Worm (Caenorhabditis elegans): ENCODE results near the gene C35A5.8.
A peak's percentile ranks its signal among the peaks of the same experiment; 100 is the strongest.

Gene C35A5.8

DNA sequence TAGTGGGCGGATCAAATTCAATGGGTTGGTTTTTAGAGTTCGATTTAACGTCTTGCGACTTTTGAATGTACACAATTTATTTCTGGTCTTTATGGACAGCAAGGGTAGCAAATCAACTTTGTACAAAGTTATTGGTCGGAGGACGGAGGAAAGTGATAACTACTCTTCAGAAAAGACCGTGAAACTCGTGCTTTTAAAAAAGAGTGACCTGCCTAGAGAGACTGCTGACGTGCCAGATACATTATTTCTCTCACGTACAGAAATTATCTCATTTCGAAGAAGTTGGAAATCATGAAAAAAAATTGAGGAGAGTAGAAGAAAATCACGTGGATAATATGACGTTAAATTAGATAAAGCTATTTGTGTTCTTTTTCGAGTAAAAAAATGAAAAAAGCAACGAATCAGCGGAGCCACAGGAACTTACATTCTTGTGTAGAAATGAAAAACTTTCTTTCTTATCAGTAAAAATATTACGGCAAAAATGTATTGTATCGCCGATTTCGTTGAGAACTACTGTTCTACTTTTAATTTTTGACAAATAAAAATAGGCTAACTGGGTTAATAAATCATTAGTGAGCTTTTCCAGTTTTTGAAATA, 10.5 kb upstream of the C35A5.8 start, which contains the start of gene ppm-1.A:
TSS of gene ppm-1.A (minus strand) at position 294 of the 597 bp plus-strand sequence.
- TF ChIP-seq ZK546.5 (tag; optimal IDR thresholded peaks at IDR 0.05) (no peak), mml-1 (tag; optimal IDR thresholded peaks at IDR 0.05) (peak; percentile 46), nhr-23 (tag; optimal IDR thresholded peaks at IDR 0.05) (peak; percentile 20), pqm-1 (tag; optimal IDR thresholded peaks at IDR 0.05) (peak; percentile 35), pha-4 (tag; optimal IDR thresholded peaks at IDR 0.05) (peak; percentile 23), nhr-77 (tag; optimal IDR thresholded peaks at IDR 0.05) (no peak), elt-2 (tag; optimal IDR thresholded peaks at IDR 0.05) (peak; percentile 37)

DNA sequence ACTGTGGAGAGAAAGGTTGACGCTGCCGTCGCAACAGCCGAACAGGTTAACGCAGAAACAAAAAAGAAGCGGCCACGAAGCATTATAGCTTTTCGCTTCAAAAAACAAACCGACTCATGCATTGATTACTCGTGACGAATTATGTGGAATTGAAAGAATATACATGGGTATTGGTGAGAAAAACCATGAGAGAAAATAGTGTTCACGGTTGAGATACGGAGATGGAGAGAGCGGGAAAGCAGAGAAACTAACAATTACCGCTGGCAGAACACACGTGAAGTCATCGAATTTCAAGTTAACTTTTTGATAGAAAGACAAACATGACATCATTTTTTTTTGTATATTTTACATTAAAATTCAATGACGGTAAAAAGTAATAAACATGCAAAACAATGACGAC, 9.6 kb upstream of the C35A5.8 start:
- TF ChIP-seq elt-2 (tag; optimal IDR thresholded peaks at IDR 0.05), result peak; percentile 35
- TF ChIP-seq nfya-1 (tag; optimal IDR thresholded peaks at IDR 0.05; ENCODE audit: insufficient read depth), result peak; percentile 9
- peak; percentile 49 for TF ChIP-seq pha-4 (tag; optimal IDR thresholded peaks at IDR 0.05)
- TF ChIP-seq ceh-28 (tag; optimal IDR thresholded peaks at IDR 0.05), result no peak
- no peak for TF ChIP-seq mdl-1 (tag; optimal IDR thresholded peaks at IDR 0.05)
- peak; percentile 3 for TF ChIP-seq ama-1 (optimal IDR thresholded peaks at IDR 0.05)
- peak; percentile 66 for TF ChIP-seq pqm-1 (tag; optimal IDR thresholded peaks at IDR 0.05)
- no peak for TF ChIP-seq lin-39 (tag; optimal IDR thresholded peaks at IDR 0.05)

DNA sequence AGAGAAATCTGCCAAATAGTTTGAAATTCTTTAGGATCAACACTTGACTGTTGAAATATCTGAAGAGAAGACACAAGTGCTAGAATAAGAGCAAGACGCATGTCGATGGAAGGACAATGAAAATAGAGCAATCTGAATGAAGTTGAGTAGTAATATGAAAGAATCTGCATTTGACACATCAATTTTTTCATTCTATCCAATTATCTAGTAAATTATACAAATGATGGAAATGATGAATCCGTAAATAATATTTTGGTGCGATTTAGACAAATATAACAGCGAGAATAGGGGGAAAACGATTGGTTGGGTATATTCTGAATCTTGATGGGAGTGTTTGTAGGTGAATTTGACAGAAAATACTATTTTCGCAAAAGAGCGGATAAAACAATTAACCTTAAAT, 7.0 kb upstream of the C35A5.8 start, which contains the start of gene txt-10:
TSS of gene txt-10 (minus strand) at position 101 of the 400 bp plus-strand sequence.
- TF ChIP-seq nhr-28 (tag; optimal IDR thresholded peaks at IDR 0.05) (no peak), elt-1 (tag; optimal IDR thresholded peaks at IDR 0.05) (no peak), nhr-76 (tag; optimal IDR thresholded peaks at IDR 0.05) (no peak), unc-62 (GFP tag; optimal IDR thresholded peaks at IDR 0.05) (no peak), mml-1 (tag; optimal IDR thresholded peaks at IDR 0.05) (no peak), skn-1 (tag; optimal IDR thresholded peaks at IDR 0.05) (no peak), nhr-25 (tag; optimal IDR thresholded peaks at IDR 0.05) (no peak), hmg-11 (tag; optimal IDR thresholded peaks at IDR 0.05) (no peak), mdl-1 (tag; optimal IDR thresholded peaks at IDR 0.05) (no peak), nhr-23 (tag; optimal IDR thresholded peaks at IDR 0.05) (no peak)

DNA sequence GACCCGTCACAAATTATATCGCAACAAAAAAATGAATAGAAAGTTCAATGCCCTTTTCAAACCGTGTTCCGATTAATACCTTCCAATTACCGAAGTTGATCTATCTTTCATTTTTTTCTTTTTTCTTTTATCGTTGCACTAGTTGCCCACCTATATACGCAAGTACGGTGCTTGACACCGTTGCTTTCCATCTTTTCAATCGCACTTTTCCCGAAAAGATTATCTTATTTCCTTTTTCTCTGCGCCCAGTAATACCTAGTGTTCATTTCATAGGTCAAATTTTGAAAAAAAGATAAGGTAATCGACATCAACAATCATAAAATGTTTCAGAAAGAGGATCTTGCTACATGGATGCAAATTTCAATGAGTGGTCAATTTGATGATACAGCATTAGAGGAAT, 3.9 kb upstream of the C35A5.8 start:
- no peak for TF ChIP-seq lsy-12 (tag; optimal IDR thresholded peaks at IDR 0.05)
- peak; percentile 2 for TF ChIP-seq elt-1 (tag; optimal IDR thresholded peaks at IDR 0.05)
- no peak for TF ChIP-seq egl-27 (tag; optimal IDR thresholded peaks at IDR 0.05)
- TF ChIP-seq nhr-23 (tag; optimal IDR thresholded peaks at IDR 0.05), result peak; percentile 76
- TF ChIP-seq snpc-4 (tag; optimal IDR thresholded peaks at IDR 0.05), result no peak
- no peak for TF ChIP-seq nhr-43 (tag; optimal IDR thresholded peaks at IDR 0.05; ENCODE audit: poor library complexity, severe bottlenecking)
- TF ChIP-seq unc-62 (GFP tag; optimal IDR thresholded peaks at IDR 0.05), result no peak
- no peak for TF ChIP-seq unc-39 (tag; optimal IDR thresholded peaks at IDR 0.05)
- TF ChIP-seq mml-1 (tag; optimal IDR thresholded peaks at IDR 0.05), result no peak
- no peak for TF ChIP-seq nhr-28 (tag; optimal IDR thresholded peaks at IDR 0.05)
- TF ChIP-seq hmg-11 (tag; optimal IDR thresholded peaks at IDR 0.05), result no peak
- no peak for TF ChIP-seq nfya-1 (tag; optimal IDR thresholded peaks at IDR 0.05; ENCODE audit: insufficient read depth)
- TF ChIP-seq ztf-4 (tag; optimal IDR thresholded peaks at IDR 0.05), result no peak
- no peak for TF ChIP-seq lin-15B (tag; optimal IDR thresholded peaks at IDR 0.05)
- no peak for TF ChIP-seq egl-5 (tag; optimal IDR thresholded peaks at IDR 0.05)

DNA sequence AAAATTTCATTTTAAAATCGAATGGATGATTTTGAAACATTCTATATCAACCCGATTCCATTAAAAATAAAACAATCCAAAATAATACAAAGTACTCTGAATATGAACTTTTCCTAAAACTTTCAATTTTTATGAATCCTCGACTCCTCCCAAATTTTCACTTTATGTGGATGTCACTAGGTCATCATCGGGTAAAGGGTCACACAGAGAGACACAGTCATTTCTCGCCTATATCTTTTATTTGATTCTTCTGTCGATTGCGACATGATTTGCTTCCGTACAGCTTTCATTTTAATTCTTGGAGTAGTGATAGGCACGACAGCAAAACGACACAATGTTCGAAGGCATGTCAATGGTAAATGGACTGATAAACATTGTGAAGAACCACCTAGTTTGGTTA, 2.8 kb upstream of the C35A5.8 start, which contains the start of gene F25D1.3:
TSS of gene F25D1.3 (plus strand) at position 225 of the 400 bp plus-strand sequence.
- no peak for TF ChIP-seq ceh-9 (tag; optimal IDR thresholded peaks at IDR 0.05)
- TF ChIP-seq nhr-23 (tag; optimal IDR thresholded peaks at IDR 0.05), result peak; percentile 15

DNA sequence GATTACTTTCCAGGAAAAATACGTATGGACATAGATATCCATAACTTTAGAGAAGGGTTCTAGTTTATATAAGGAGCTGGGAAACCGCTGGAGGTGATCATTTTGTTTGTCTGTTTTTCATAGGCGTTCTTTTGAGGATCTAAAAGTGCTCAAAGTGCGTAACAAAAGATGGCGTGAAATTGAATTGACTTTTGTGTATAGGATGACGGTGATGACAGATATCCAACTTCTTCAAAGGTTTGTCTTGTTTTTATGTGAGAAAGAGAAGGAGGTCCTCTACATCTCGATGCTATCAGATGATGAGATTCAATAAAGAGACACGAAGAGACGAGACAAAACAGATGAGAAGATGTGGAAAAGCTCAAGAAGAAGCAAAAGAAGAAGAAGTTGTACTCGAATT, 9.0 kb downstream of the C35A5.8 start:
- no peak for TF ChIP-seq mdl-1 (tag; optimal IDR thresholded peaks at IDR 0.05)
- peak; percentile 53 for TF ChIP-seq fkh-10 (GFP tag; optimal IDR thresholded peaks at IDR 0.05)

DNA sequence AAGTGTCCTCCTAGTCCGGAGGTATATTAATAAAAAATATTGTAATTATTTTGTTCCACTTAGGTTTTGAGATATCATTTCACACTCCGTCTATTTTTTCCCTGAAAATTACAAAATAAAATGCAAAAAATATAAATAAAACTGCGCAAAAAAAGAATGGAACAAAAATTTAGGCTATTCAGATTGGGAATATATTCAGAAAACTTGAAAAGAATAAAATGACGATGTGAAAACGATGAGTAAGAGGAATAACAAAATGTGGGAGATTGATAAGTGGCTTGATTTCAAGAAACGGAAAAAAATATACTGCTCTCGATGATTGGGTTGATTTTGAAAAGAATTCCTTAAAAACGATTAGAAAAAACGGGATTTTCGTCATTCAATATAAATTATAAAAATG, 11.4 kb downstream of the C35A5.8 start, which contains the start of gene dmsr-8:
TSS of gene dmsr-8 (minus strand) at position 101 of the 400 bp plus-strand sequence.
- no peak for TF ChIP-seq mdl-1 (tag; optimal IDR thresholded peaks at IDR 0.05)
- TF ChIP-seq ceh-82 (tag; optimal IDR thresholded peaks at IDR 0.05), result no peak
- no peak for TF ChIP-seq nhr-12 (tag; optimal IDR thresholded peaks at IDR 0.05)
- no peak for TF ChIP-seq fkh-2 (tag; optimal IDR thresholded peaks at IDR 0.05)
- TF ChIP-seq ceh-28 (tag; optimal IDR thresholded peaks at IDR 0.05), result no peak
- TF ChIP-seq nhr-11 (tag; optimal IDR thresholded peaks at IDR 0.05), result no peak
- no peak for TF ChIP-seq fkh-10 (GFP tag; optimal IDR thresholded peaks at IDR 0.05)
- no peak for TF ChIP-seq eor-1 (tag; optimal IDR thresholded peaks at IDR 0.05)
- no peak for TF ChIP-seq nfya-1 (tag; optimal IDR thresholded peaks at IDR 0.05; ENCODE audit: insufficient read depth)
- TF ChIP-seq elt-3 (tag; optimal IDR thresholded peaks at IDR 0.05), result no peak
- no peak for TF ChIP-seq mml-1 (tag; optimal IDR thresholded peaks at IDR 0.05)
- no peak for TF ChIP-seq lin-39 (tag; optimal IDR thresholded peaks at IDR 0.05)
- TF ChIP-seq lsy-12 (tag; optimal IDR thresholded peaks at IDR 0.05), result no peak
- no peak for TF ChIP-seq ZK546.5 (tag; optimal IDR thresholded peaks at IDR 0.05)
- TF ChIP-seq aly-2 (tag; optimal IDR thresholded peaks at IDR 0.05), result no peak
- TF ChIP-seq ama-1 (optimal IDR thresholded peaks at IDR 0.05), result no peak
- TF ChIP-seq ztf-4 (tag; optimal IDR thresholded peaks at IDR 0.05), result no peak
- TF ChIP-seq nhr-23 (tag; optimal IDR thresholded peaks at IDR 0.05), result no peak
- no peak for TF ChIP-seq ceh-16 (tag; optimal IDR thresholded peaks at IDR 0.05)
